Worm (Caenorhabditis elegans) whole organism, L4 larva: ENCODE data around the gene K05F1.9.

Source experiments
- aha-1 ChIP-seq: fragments of 150-350 bp; peaks from one replicate; lab custom pipeline; 2014; ENCODE audit warnings: missing biosample characterization, missing genetic modification characterization
- nhr-11 ChIP-seq: fragments of 150-350 bp; optimal IDR thresholded peaks from 2 replicates; lab custom pipeline; 2014; ENCODE audit warnings: missing biosample characterization, missing genetic modification characterization

- TF ChIP-seq aha-1 (no peak), nhr-11 (tag; lab: Kevin White, UChicago) (no peak)
These were observed 3.5 kb downstream of the K05F1.9 start, which contains the start of the genes msp-63 and msp-142 for ce11 chrII:5797348-5797977.
